Worm (Caenorhabditis elegans): Measurements from ENCODE around the gene snr-3.

The snr-3 gene

ce11 chrII:6475180-6475737, 14.3 kb downstream of the snr-3 start, which contains the start of gene T28D9.16:
TSS of gene T28D9.16 (plus strand) at chrII:6475687.
- TF ChIP-seq cnd-1 (tag; optimal IDR thresholded peaks at IDR 0.05) (no peak), blmp-1 (tag; optimal IDR thresholded peaks at IDR 0.05) (no peak), nhr-2 (tag; optimal IDR thresholded peaks at IDR 0.05) (no peak), tbx-8 (GFP tag; optimal IDR thresholded peaks at IDR 0.05) (no peak), drap-1 (GFP tag; optimal IDR thresholded peaks at IDR 0.05) (no peak), lin-32 (GFP tag; optimal IDR thresholded peaks at IDR 0.05) (no peak)

ce11 chrII:6470985-6471384, 18.6 kb downstream of the snr-3 start, which contains the start of gene dgk-5:
TSS of gene dgk-5 (minus strand) at chrII:6471085.
- TF ChIP-seq sem-2 (GFP tag; optimal IDR thresholded peaks at IDR 0.05) = no peak
- TF ChIP-seq nhr-237 (tag; optimal IDR thresholded peaks at IDR 0.05) = no peak
- no peak for TF ChIP-seq elt-1 (tag; optimal IDR thresholded peaks at IDR 0.05; ENCODE audit: borderline replicate concordance, insufficient read depth)
- no peak for TF ChIP-seq nhr-2 (tag; optimal IDR thresholded peaks at IDR 0.05)
- no peak for TF ChIP-seq mls-2 (tag; optimal IDR thresholded peaks at IDR 0.05)
- TF ChIP-seq unc-39 (tag; optimal IDR thresholded peaks at IDR 0.05) = no peak
- TF ChIP-seq cnd-1 (tag; optimal IDR thresholded peaks at IDR 0.05) = no peak

ce11 chrII:6469340-6469739, 20.2 kb downstream of the snr-3 start:
- TF ChIP-seq elt-3 (tag; optimal IDR thresholded peaks at IDR 0.05) = no peak
- no peak for TF ChIP-seq nhr-28 (tag; optimal IDR thresholded peaks at IDR 0.05)
- TF ChIP-seq elt-1 (tag; optimal IDR thresholded peaks at IDR 0.05; ENCODE audit: borderline replicate concordance, insufficient read depth) = no peak
- no peak for TF ChIP-seq tbx-8 (GFP tag; optimal IDR thresholded peaks at IDR 0.05)
- no peak for TF ChIP-seq unc-120 (tag; optimal IDR thresholded peaks at IDR 0.05; ENCODE audit: poor library complexity, severe bottlenecking)
- TF ChIP-seq lsy-2 (tag; optimal IDR thresholded peaks at IDR 0.05) = no peak
- no peak for TF ChIP-seq hlh-1 (tag; optimal IDR thresholded peaks at IDR 0.05)
- no peak for TF ChIP-seq pha-4 (tag; optimal IDR thresholded peaks at IDR 0.05)
- TF ChIP-seq lin-13 (tag; optimal IDR thresholded peaks at IDR 0.05) = no peak

ce11 chrII:6454671-6455070, 34.9 kb downstream of the snr-3 start, which contains the start of gene aptf-1:
TSS of gene aptf-1 (plus strand) at chrII:6454971.
- TF ChIP-seq bed-3 (GFP tag; optimal IDR thresholded peaks at IDR 0.05) = no peak
- no peak for TF ChIP-seq ceh-43 (GFP tag; optimal IDR thresholded peaks at IDR 0.05)

- TF ChIP-seq drap-1 (GFP tag; optimal IDR thresholded peaks at IDR 0.05) = no peak
- no peak for TF ChIP-seq cnd-1 (tag; optimal IDR thresholded peaks at IDR 0.05)
- peak; percentile 90 for TF ChIP-seq ces-1 (GFP tag; optimal IDR thresholded peaks at IDR 0.05)
- TF ChIP-seq ceh-39 (tag; optimal IDR thresholded peaks at IDR 0.05) = peak; percentile 43
- TF ChIP-seq M03D4.4 (tag; optimal IDR thresholded peaks at IDR 0.05) = no peak
- TF ChIP-seq pha-4 (tag; optimal IDR thresholded peaks at IDR 0.05) = peak; percentile 40
- TF ChIP-seq mls-2 (tag; optimal IDR thresholded peaks at IDR 0.05) = peak; percentile 19
- no peak for TF ChIP-seq elt-1 (tag; optimal IDR thresholded peaks at IDR 0.05; ENCODE audit: borderline replicate concordance, insufficient read depth)
- no peak for TF ChIP-seq nhr-12 (tag; optimal IDR thresholded peaks at IDR 0.05)
- TF ChIP-seq lsy-2 (tag; optimal IDR thresholded peaks at IDR 0.05) = peak; percentile 2
- TF ChIP-seq bed-3 (GFP tag; optimal IDR thresholded peaks at IDR 0.05) = no peak
- TF ChIP-seq mep-1 (tag; optimal IDR thresholded peaks at IDR 0.05) = peak; percentile 72
- TF ChIP-seq nhr-2 (tag; optimal IDR thresholded peaks at IDR 0.05) = no peak
- peak; percentile 38 for TF ChIP-seq nhr-237 (tag; optimal IDR thresholded peaks at IDR 0.05)
- peak; percentile 59 for TF ChIP-seq lin-13 (tag; optimal IDR thresholded peaks at IDR 0.05)
- peak; percentile 60 for TF ChIP-seq hlh-1 (tag; optimal IDR thresholded peaks at IDR 0.05)
- no peak for TF ChIP-seq nhr-28 (tag; optimal IDR thresholded peaks at IDR 0.05)
- peak; percentile 31 for TF ChIP-seq unc-120 (tag; optimal IDR thresholded peaks at IDR 0.05; ENCODE audit: poor library complexity, severe bottlenecking)
Measured at ce11 chrII:6453341-6453806, 36.2 kb downstream of the snr-3 start, which contains the start of gene atg-16.2. TSS of gene atg-16.2 (minus strand) at chrII:6453391.

- TF ChIP-seq unc-39 (tag; optimal IDR thresholded peaks at IDR 0.05) = no peak
- no peak for TF ChIP-seq nhr-76 (tag; optimal IDR thresholded peaks at IDR 0.05)
- TF ChIP-seq nhr-12 (tag; optimal IDR thresholded peaks at IDR 0.05) = no peak
- TF ChIP-seq ceh-43 (GFP tag; optimal IDR thresholded peaks at IDR 0.05) = no peak
- no peak for TF ChIP-seq lin-32 (GFP tag; optimal IDR thresholded peaks at IDR 0.05)
- TF ChIP-seq mls-2 (tag; optimal IDR thresholded peaks at IDR 0.05) = no peak
Measured at ce11 chrII:6449656-6450055, 39.9 kb downstream of the snr-3 start, which contains the start of gene nhr-22. TSS of gene nhr-22 (minus strand) at chrII:6449792.
